Fruit fly (Drosophila melanogaster): ENCODE results near the gene CG15537.
A peak's percentile ranks its signal among the peaks of the same experiment; 100 is the strongest.

The CG15537 gene

dm6 chr3R:30389096-30389495 is 54.3 kb downstream of the CG15537 start:
- TF ChIP-seq CG17806 (tag; optimal IDR thresholded peaks at IDR 0.05) (no peak), CG12605 (GFP tag; IDR thresholded peaks at IDR 0.05) (no peak), EcR (GFP tag; optimal IDR thresholded peaks at IDR 0.05) (no peak), CG9948 (tag; optimal IDR thresholded peaks at IDR 0.05) (no peak), D1 (tag; optimal IDR thresholded peaks at IDR 0.05) (no peak), CG15710 (tag; optimal IDR thresholded peaks at IDR 0.05) (no peak), CG8159 (tag; optimal IDR thresholded peaks at IDR 0.05) (no peak), Ets98B (GFP tag; IDR thresholded peaks at IDR 0.05) (no peak), CG14655 (GFP tag; optimal IDR thresholded peaks at IDR 0.05) (no peak), fd96Ca (GFP tag; IDR thresholded peaks at IDR 0.05) (no peak), CG34367 (tag; optimal IDR thresholded peaks at IDR 0.05) (no peak), CG13204 (GFP tag; optimal IDR thresholded peaks at IDR 0.05) (no peak), CG10348 (GFP tag; IDR thresholded peaks at IDR 0.05) (no peak), Pif1B (GFP tag; optimal IDR thresholded peaks at IDR 0.05) (no peak), CG32121 (GFP tag; IDR thresholded peaks at IDR 0.05) (no peak)

dm6 chr3R:30388215-30388871 is 55.1 kb downstream of the CG15537 start:
- TF ChIP-seq EcR (GFP tag; optimal IDR thresholded peaks at IDR 0.05) = peak; percentile 9
- peak; percentile 59 for TF ChIP-seq CG12605 (GFP tag; IDR thresholded peaks at IDR 0.05)
- TF ChIP-seq Pif1A (GFP tag; optimal IDR thresholded peaks at IDR 0.05) = peak; percentile 93
- no peak; the same call in 1 of the 2 replicates for TF ChIP-seq Ets98B (GFP tag; IDR thresholded peaks at IDR 0.05)
- TF ChIP-seq CG9948 (tag; optimal IDR thresholded peaks at IDR 0.05) = peak; percentile 94
- peak; percentile 86 for TF ChIP-seq CG32121 (GFP tag; IDR thresholded peaks at IDR 0.05)
- peak; percentile 97 for TF ChIP-seq CG8159 (tag; optimal IDR thresholded peaks at IDR 0.05)
- TF ChIP-seq Snoo (tag; optimal IDR thresholded peaks at IDR 0.05) = peak; percentile 97
- TF ChIP-seq CG13204 (GFP tag; optimal IDR thresholded peaks at IDR 0.05) = peak; percentile 87
- TF ChIP-seq fd96Ca (GFP tag; IDR thresholded peaks at IDR 0.05) = peak; percentile 93
- TF ChIP-seq CG34367 (tag; optimal IDR thresholded peaks at IDR 0.05) = peak; percentile 92
- TF ChIP-seq CG15710 (tag; optimal IDR thresholded peaks at IDR 0.05) = peak; percentile 95
- TF ChIP-seq CG4496 (GFP tag; IDR thresholded peaks at IDR 0.05) = peak; percentile 89
- peak; percentile 72; the same call in 1 of the 2 replicates for TF ChIP-seq rn (GFP tag; IDR thresholded peaks at IDR 0.05)
- TF ChIP-seq D1 (tag; optimal IDR thresholded peaks at IDR 0.05) = peak; percentile 88
- peak; percentile 96 for TF ChIP-seq CG8301 (tag; optimal IDR thresholded peaks at IDR 0.05)
- TF ChIP-seq Pif1B (GFP tag; optimal IDR thresholded peaks at IDR 0.05) = peak; percentile 86
- peak; percentile 83 for TF ChIP-seq CG17806 (tag; optimal IDR thresholded peaks at IDR 0.05)
- peak; percentile 80 for TF ChIP-seq gl (tag; optimal IDR thresholded peaks at IDR 0.05)
- TF ChIP-seq CG14655 (GFP tag; optimal IDR thresholded peaks at IDR 0.05) = peak; percentile 99
- TF ChIP-seq CG10348 (GFP tag; IDR thresholded peaks at IDR 0.05) = peak; percentile 70

DNA sequence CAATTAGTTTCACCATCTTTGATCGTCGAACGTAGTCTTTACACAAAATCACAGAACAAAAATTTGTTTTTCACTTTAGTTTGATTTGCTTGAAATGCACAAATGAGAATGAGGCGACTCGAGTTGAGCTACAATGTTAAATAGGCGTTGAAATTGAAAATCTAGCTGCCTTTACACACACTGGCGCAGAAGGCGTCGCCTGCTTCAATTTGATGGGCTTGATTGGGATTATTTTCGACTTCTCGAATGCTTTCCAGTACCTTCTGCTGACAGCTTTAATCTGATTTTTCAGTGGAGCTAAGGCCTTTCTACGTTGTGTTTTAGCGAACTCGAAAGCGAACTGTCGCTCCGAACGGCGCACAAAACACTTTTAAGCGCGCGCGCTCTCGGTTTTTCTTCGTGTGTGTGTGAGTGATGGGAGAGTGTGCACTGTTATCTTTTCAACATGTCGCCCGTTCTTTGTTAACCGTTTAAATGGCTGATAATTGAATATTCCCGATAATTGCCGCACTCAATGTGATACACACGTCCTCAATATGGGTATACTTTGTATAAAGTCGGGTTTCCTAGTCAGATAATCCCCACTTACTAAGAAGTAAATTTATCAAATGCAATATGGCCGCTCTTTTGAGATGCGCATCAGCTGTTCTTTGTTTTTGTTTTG is 55.8 kb downstream of the CG15537 start, which contains the start of the genes Fer2LCH and Fer1HCH:
Gene Fer2LCH, plus strand, starts transcription at position 290 of the 664 bp plus-strand sequence.
Gene Fer1HCH, minus strand, starts transcription at position 664 of the 664 bp plus-strand sequence.
- peak; percentile 17; the same call in 1 of the 2 replicates for TF ChIP-seq Ets98B (GFP tag; IDR thresholded peaks at IDR 0.05)
- TF ChIP-seq CG12605 (GFP tag; IDR thresholded peaks at IDR 0.05) = 0 out of 2 replicates have a peak, but pooled peaks have one; percentile 6
- no peak for TF ChIP-seq CG17806 (tag; optimal IDR thresholded peaks at IDR 0.05)
- no peak for TF ChIP-seq CG14655 (GFP tag; optimal IDR thresholded peaks at IDR 0.05)
- peak; percentile 44; the same call in 1 of the 3 replicates for TF ChIP-seq CG4496 (GFP tag; IDR thresholded peaks at IDR 0.05)

- TF ChIP-seq Ets98B (GFP tag; IDR thresholded peaks at IDR 0.05) (peak; percentile 46), CG32121 (GFP tag; IDR thresholded peaks at IDR 0.05) (no peak), CG9948 (tag; optimal IDR thresholded peaks at IDR 0.05) (no peak), Pif1A (GFP tag; optimal IDR thresholded peaks at IDR 0.05) (peak; percentile 34), CG14655 (GFP tag; optimal IDR thresholded peaks at IDR 0.05) (no peak), Snoo (tag; optimal IDR thresholded peaks at IDR 0.05) (no peak), CG12605 (GFP tag; IDR thresholded peaks at IDR 0.05) (no peak; the same call in 1 of the 2 replicates), CG15710 (tag; optimal IDR thresholded peaks at IDR 0.05) (no peak), Pif1B (GFP tag; optimal IDR thresholded peaks at IDR 0.05) (peak; percentile 55), CG10348 (GFP tag; IDR thresholded peaks at IDR 0.05) (no peak), rn (GFP tag; IDR thresholded peaks at IDR 0.05) (no peak), fd96Ca (GFP tag; IDR thresholded peaks at IDR 0.05) (no peak), D1 (tag; optimal IDR thresholded peaks at IDR 0.05) (no peak), CG13204 (GFP tag; optimal IDR thresholded peaks at IDR 0.05) (no peak), CG8301 (tag; optimal IDR thresholded peaks at IDR 0.05) (no peak), CG17806 (tag; optimal IDR thresholded peaks at IDR 0.05) (no peak), CG34367 (tag; optimal IDR thresholded peaks at IDR 0.05) (no peak), CG4496 (GFP tag; IDR thresholded peaks at IDR 0.05) (peak; percentile 89), gl (tag; optimal IDR thresholded peaks at IDR 0.05) (no peak), CG8159 (tag; optimal IDR thresholded peaks at IDR 0.05) (peak; percentile 15), EcR (GFP tag; optimal IDR thresholded peaks at IDR 0.05) (peak; percentile 35)
These were observed 56.5 kb downstream of the CG15537 start for dm6 chr3R:30386759-30387437.

- TF ChIP-seq CG13204 (GFP tag; optimal IDR thresholded peaks at IDR 0.05) (no peak), CG15710 (tag; optimal IDR thresholded peaks at IDR 0.05) (no peak), D1 (tag; optimal IDR thresholded peaks at IDR 0.05) (no peak), Ets98B (GFP tag; IDR thresholded peaks at IDR 0.05) (no peak), Pif1A (GFP tag; optimal IDR thresholded peaks at IDR 0.05) (no peak), CG12605 (GFP tag; IDR thresholded peaks at IDR 0.05) (no peak), Pif1B (GFP tag; optimal IDR thresholded peaks at IDR 0.05) (no peak), CG14655 (GFP tag; optimal IDR thresholded peaks at IDR 0.05) (no peak), CG8159 (tag; optimal IDR thresholded peaks at IDR 0.05) (no peak), EcR (GFP tag; optimal IDR thresholded peaks at IDR 0.05) (no peak)
These were observed 57.9 kb downstream of the CG15537 start for dm6 chr3R:30385531-30385930.

Data from whole organism, pupa.